Worm (Caenorhabditis elegans): ENCODE results near the gene sna-1.

- TF ChIP-seq unc-62 (GFP tag; optimal IDR thresholded peaks at IDR 0.05), result no peak
- no peak for TF ChIP-seq dpl-1 (GFP tag; optimal IDR thresholded peaks at IDR 0.05)
- no peak for TF ChIP-seq ceh-58 (GFP tag; IDR thresholded peaks at IDR 0.05)
- TF ChIP-seq Y53F4B.3 (GFP tag; IDR thresholded peaks at IDR 0.05), result no peak
- no peak for TF ChIP-seq ama-1 (optimal IDR thresholded peaks at IDR 0.05)
- TF ChIP-seq ama-1 (GFP tag; optimal IDR thresholded peaks at IDR 0.05), result no peak
- TF ChIP-seq ceh-91 (GFP tag; IDR thresholded peaks at IDR 0.05), result no peak
- TF ChIP-seq ccch-3 (GFP tag; optimal IDR thresholded peaks at IDR 0.05), result no peak
Observed at ce11 chrV:6710462-6710861, at the start of gene sna-1.

All from whole organism, young adult.